Worm (Caenorhabditis elegans) whole organism, L4 larva: ENCODE results near the gene fkh-6.

Experiments used
- F37D6.2 ChIP-seq: sonication (generic microtip); optimal IDR thresholded peaks from 2 replicates; lab custom pipeline; 2016; ENCODE audit warnings: mild to moderate bottlenecking, missing genetic modification characterization, missing compliant biosample characterization
- Y75B8A.6 ChIP-seq: fragments of 200-800 bp; sonication (Bioruptor generic); IDR thresholded peaks from 2 replicates; pipeline ENCODE4 v1.3.6; 2022; ENCODE audit warnings: missing genetic modification reagents, missing genetic modification characterization, missing compliant biosample characterization
- ZK546.5 ChIP-seq, 2 experiments: sonication (generic microtip); optimal IDR thresholded peaks; 2 replicates each; lab custom pipeline; 2017; ENCODE audit warnings: missing biosample characterization in 2 of 2, missing genetic modification characterization in 2 of 2
- aha-1 ChIP-seq: fragments of 150-350 bp; peaks from one replicate; lab custom pipeline; 2014; ENCODE audit warnings: missing biosample characterization, missing genetic modification characterization
- aly-2 ChIP-seq: sonication (generic microtip); optimal IDR thresholded peaks from 2 replicates; lab custom pipeline; 2018; ENCODE audit warnings: missing biosample characterization, missing genetic modification characterization
- ama-1 ChIP-seq: fragments of 150-350 bp; optimal IDR thresholded peaks from 2 replicates; lab custom pipeline; 2014; ENCODE audit warnings: inconsistent platforms, mixed read lengths
- attf-4 ChIP-seq: sonication (generic microtip); optimal IDR thresholded peaks from 3 replicates; lab custom pipeline; 2017; ENCODE audit warnings: missing biosample characterization, missing genetic modification characterization
- ceh-20 ChIP-seq: fragments of 200-800 bp; sonication (Bioruptor generic); IDR thresholded peaks from 2 replicates; pipeline ENCODE4 v1.3.6; 2022; ENCODE audit warnings: missing genetic modification reagents, missing genetic modification characterization, missing compliant biosample characterization
- cey-2 ChIP-seq: sonication (generic microtip); optimal IDR thresholded peaks from 3 replicates; lab custom pipeline; 2017; ENCODE audit warnings: missing genetic modification characterization, mild to moderate bottlenecking, missing compliant biosample characterization, antibody characterized with exemption, borderline replicate concordance; ENCODE audit not compliant: insufficient read depth
- fkh-10 ChIP-seq: fragments of 150-350 bp; optimal IDR thresholded peaks from 2 replicates; lab custom pipeline; 2014; ENCODE audit warnings: missing biosample characterization, missing genetic modification reagents, missing genetic modification characterization
- gei-8 ChIP-seq: fragments of 200-800 bp; sonication (Bioruptor generic); optimal IDR thresholded peaks from 2 replicates; lab custom pipeline; 2018; ENCODE audit warnings: mild to moderate bottlenecking, missing genetic modification characterization, missing compliant biosample characterization
- hlh-11 ChIP-seq: fragments of 200-800 bp; sonication (Bioruptor generic); optimal IDR thresholded peaks from 2 replicates; lab custom pipeline; 2018; ENCODE audit warnings: mild to moderate bottlenecking, missing genetic modification characterization, missing compliant biosample characterization
- hlh-30 ChIP-seq: sonication (generic microtip); optimal IDR thresholded peaks from 2 replicates; lab custom pipeline; 2017; ENCODE audit warnings: antibody characterized with exemption, mild to moderate bottlenecking, missing genetic modification characterization, missing compliant biosample characterization; ENCODE audit not compliant: insufficient read depth
- lin-39 ChIP-seq: fragments of 150-350 bp; optimal IDR thresholded peaks from 2 replicates; lab custom pipeline; 2014; ENCODE audit warnings: missing biosample characterization, missing genetic modification reagents, missing genetic modification characterization
- lir-3 ChIP-seq: sonication (generic microtip); optimal IDR thresholded peaks from 2 replicates; lab custom pipeline; 2016; ENCODE audit warnings: mild to moderate bottlenecking, missing genetic modification characterization, missing compliant biosample characterization
- mdt-29 ChIP-seq: fragments of 200-800 bp; sonication (Bioruptor generic); IDR thresholded peaks from 2 replicates; pipeline ENCODE4 v1.3.6; 2022; ENCODE audit warnings: missing genetic modification reagents, missing genetic modification characterization, missing compliant biosample characterization
- mep-1 ChIP-seq: fragments of 150-350 bp; sonication (generic microtip); optimal IDR thresholded peaks from 3 replicates; lab custom pipeline; 2014; ENCODE audit warnings: missing biosample characterization, missing genetic modification characterization
- mxl-2 ChIP-seq: fragments of 200-800 bp; sonication (Bioruptor generic); conservative IDR thresholded peaks from 2 replicates; pipeline ENCODE4 v1.3.6; 2022; ENCODE audit warnings: missing genetic modification reagents, missing genetic modification characterization, missing compliant biosample characterization
- nhr-237 ChIP-seq: sonication (generic microtip); optimal IDR thresholded peaks from 2 replicates; lab custom pipeline; 2017; ENCODE audit warnings: missing biosample characterization, missing genetic modification characterization
- nhr-42 ChIP-seq: fragments of 200-800 bp; sonication (Bioruptor generic); IDR thresholded peaks from 2 replicates; pipeline ENCODE4 v1.3.6; 2022; ENCODE audit warnings: missing genetic modification characterization, missing compliant biosample characterization
- nhr-48 ChIP-seq: sonication (generic microtip); optimal IDR thresholded peaks from 2 replicates; lab custom pipeline; 2016; ENCODE audit warnings: mild to moderate bottlenecking, missing genetic modification characterization, missing compliant biosample characterization
- nhr-77 ChIP-seq: fragments of 150-350 bp; optimal IDR thresholded peaks from 2 replicates; lab custom pipeline; 2014; ENCODE audit warnings: missing biosample characterization, missing genetic modification characterization
- pha-4 ChIP-seq, 2 experiments: fragments of 150-350 bp in 1 of 2; fragments of 200-800 bp in 1 of 2; sonication (Bioruptor generic) in 1 of 2; IDR thresholded peaks in 1 of 2; optimal IDR thresholded peaks in 1 of 2; 2 replicates each; pipeline versions ENCODE4 v1.3.6 to Lab custom; 2014 to 2022; ENCODE audit warnings: missing genetic modification characterization in 2 of 2, missing genetic modification reagents in 2 of 2, missing biosample characterization in 1 of 2, missing compliant biosample characterization in 1 of 2
- saeg-2 ChIP-seq: fragments of 200-800 bp; sonication (Bioruptor generic); IDR thresholded peaks from 2 replicates; pipeline ENCODE4 v1.3.6; 2022; ENCODE audit warnings: missing genetic modification reagents, missing genetic modification characterization, missing compliant biosample characterization
- set-16 ChIP-seq: fragments of 200-800 bp; sonication (Bioruptor generic); IDR thresholded peaks from 2 replicates; pipeline ENCODE4 v1.3.6; 2022; ENCODE audit warnings: missing genetic modification reagents, missing genetic modification characterization, missing compliant biosample characterization
- snpc-4 ChIP-seq: fragments of 150-350 bp; optimal IDR thresholded peaks from 2 replicates; lab custom pipeline; 2014; ENCODE audit warnings: missing biosample characterization, missing genetic modification characterization
- spr-1 ChIP-seq: sonication (generic microtip); optimal IDR thresholded peaks from 2 replicates; lab custom pipeline; 2016; ENCODE audit warnings: mild to moderate bottlenecking, missing genetic modification characterization, missing compliant biosample characterization
- tag-97 ChIP-seq: fragments of 200-800 bp; sonication (Bioruptor generic); IDR thresholded peaks from 2 replicates; pipeline ENCODE4 v1.3.6; 2022; ENCODE audit warnings: missing genetic modification characterization, missing compliant biosample characterization
- unc-130 ChIP-seq: sonication (generic microtip); optimal IDR thresholded peaks from 2 replicates; lab custom pipeline; 2016; ENCODE audit warnings: missing genetic modification reagents, missing genetic modification characterization, missing compliant biosample characterization
- unc-39 ChIP-seq: sonication (generic microtip); optimal IDR thresholded peaks from 2 replicates; lab custom pipeline; 2017; ENCODE audit warnings: missing biosample characterization, missing genetic modification characterization
- unc-62 ChIP-seq, 3 experiments: fragments of 150-350 bp in 1 of 3; sonication (generic microtip); optimal IDR thresholded peaks in 2 of 3; peaks in 1 of 3; 1 replicate in 1 of 3; 2 replicates in 2 of 3; lab custom pipeline; 2014 to 2017; ENCODE audit warnings: missing biosample characterization in 3 of 3, missing genetic modification characterization in 3 of 3, missing genetic modification reagents in 3 of 3, missing genotype in 1 of 3
- vab-7 ChIP-seq: fragments of 200-800 bp; sonication (Bioruptor generic); IDR thresholded peaks from 2 replicates; pipeline ENCODE4 v1.3.6; 2022; ENCODE audit warnings: missing genetic modification reagents, missing genetic modification characterization, missing compliant biosample characterization
- ztf-11 ChIP-seq: fragments of 150-350 bp; optimal IDR thresholded peaks from 2 replicates; lab custom pipeline; 2014; ENCODE audit warnings: missing biosample characterization, missing genetic modification characterization

The fkh-6 gene

DNA sequence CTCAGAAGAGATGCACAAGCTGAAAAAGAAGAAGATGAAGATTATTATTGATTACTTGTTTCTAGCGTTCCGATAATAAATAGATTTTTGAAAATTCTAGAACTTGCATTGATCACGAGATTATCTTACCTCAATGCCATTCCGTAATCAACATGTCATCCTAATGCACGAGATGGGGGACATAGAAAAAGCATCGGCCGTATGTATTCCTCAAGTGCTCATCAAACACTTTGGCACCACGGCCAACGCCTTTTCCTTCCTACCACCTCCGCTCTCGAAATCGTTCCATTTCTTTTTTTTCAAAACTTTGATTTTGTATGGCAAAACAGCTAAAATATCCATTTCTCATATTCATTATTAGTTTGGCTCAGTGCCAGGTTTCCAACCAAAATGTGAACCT is 24.4 kb downstream of the fkh-6 start, which contains the start of gene lat-2:
Gene lat-2 (plus strand): TSS at position 301 of the 400 bp plus-strand sequence.
- TF ChIP-seq gei-8 (GFP tag; lab: Kevin White, UChicago) (no peak), unc-130 (GFP tag; lab: Kevin White, UChicago) (no peak), unc-62 (GFP tag; optimal IDR thresholded peaks at IDR 0.05 in 1 of 2; lab: Kevin White, UChicago) (peak in 1 of 2 experiments; percentile 67), unc-62 (tag; optimal IDR thresholded peaks at IDR 0.05; lab: Kevin White, UChicago) (no peak)

- TF ChIP-seq nhr-48 (no peak), cey-2 (tag; lab: Kevin White, UChicago) (no peak), mdt-29 (GFP tag; lab: Robert Waterston, UW) (no peak), vab-7 (GFP tag; lab: Robert Waterston, UW) (no peak), saeg-2 (GFP tag; lab: Robert Waterston, UW) (no peak), hlh-11 (tag; lab: Kevin White, UChicago) (no peak), unc-39 (tag; lab: Kevin White, UChicago) (no peak), snpc-4 (no peak), ceh-20 (no peak), lin-39 (tag; lab: Kevin White, UChicago) (no peak), mep-1 (tag; lab: Kevin White, UChicago) (no peak), ZK546.5 (tag; optimal IDR thresholded peaks at IDR 0.05; lab: Kevin White, UChicago) (no peak), tag-97 (GFP tag; lab: Robert Waterston, UW) (no peak), nhr-42 (GFP tag; lab: Robert Waterston, UW) (no peak), set-16 (GFP tag; lab: Robert Waterston, UW) (no peak), mxl-2 (GFP tag; lab: Robert Waterston, UW) (no peak), fkh-10 (GFP tag; lab: Kevin White, UChicago) (no peak), nhr-237 (no peak), pha-4 (GFP tag; IDR thresholded peaks at IDR 0.05; lab: Robert Waterston, UW) (no peak), pha-4 (tag; optimal IDR thresholded peaks at IDR 0.05; lab: Kevin White, UChicago) (no peak)
These were observed 28.0 kb downstream of the fkh-6 start, which contains the start of the genes H20J04.7 and H20J04.1 for ce11 chrII:4355217-4355616. TSS of gene H20J04.7 (minus strand) at chrII:4355317. TSS of gene H20J04.1 (plus strand) at chrII:4355613.

- no peak for TF ChIP-seq spr-1 (tag; lab: Kevin White, UChicago)
- TF ChIP-seq hlh-11 (tag; lab: Kevin White, UChicago): no peak
- no peak for TF ChIP-seq set-16 (GFP tag; lab: Robert Waterston, UW)
- no peak for TF ChIP-seq aly-2
- TF ChIP-seq nhr-77 (tag; lab: Kevin White, UChicago): no peak
These were observed 32.3 kb downstream of the fkh-6 start, which contains the start of gene H20J04.9 for ce11 chrII:4350888-4351287. TSS of gene H20J04.9 (plus strand) at chrII:4351188.

ce11 chrII:4344317-4344716 is 38.9 kb downstream of the fkh-6 start:
- no peak for TF ChIP-seq aha-1 (tag; lab: Kevin White, UChicago)
- peak in 1 of 2 experiments; percentile 2 for TF ChIP-seq unc-62 (GFP tag; optimal IDR thresholded peaks at IDR 0.05 in 1 of 2; lab: Kevin White, UChicago)
- TF ChIP-seq unc-62 (tag; optimal IDR thresholded peaks at IDR 0.05; lab: Kevin White, UChicago): no peak
- peak; percentile 81 for TF ChIP-seq set-16 (GFP tag; lab: Robert Waterston, UW)
- TF ChIP-seq ztf-11: no peak
- no peak for TF ChIP-seq hlh-30

ce11 chrII:4341484-4341883 is 41.7 kb downstream of the fkh-6 start:
- TF ChIP-seq ceh-20: no peak
- no peak for TF ChIP-seq attf-4 (tag; lab: Kevin White, UChicago)
- TF ChIP-seq lir-3 (tag; lab: Kevin White, UChicago): no peak
- no peak for TF ChIP-seq hlh-30
- TF ChIP-seq gei-8 (GFP tag; lab: Kevin White, UChicago): no peak
- no peak for TF ChIP-seq ama-1 (lab: Kevin White, UChicago)
- TF ChIP-seq Y75B8A.6 (GFP tag; lab: Robert Waterston, UW): no peak
- no peak for TF ChIP-seq F37D6.2 (tag; lab: Kevin White, UChicago)
